Worm (Caenorhabditis elegans) whole organism, L1 larva: ENCODE data around the gene K10C8.4.

ENCODE experiments used
- ceh-82 ChIP-seq, 3 experiments: fragments of 150-350 bp in 1 of 3; sonication (generic microtip) in 2 of 3; optimal IDR thresholded peaks; 2 replicates each; lab custom pipeline; 2014 to 2017; ENCODE audit warnings: missing biosample characterization in 3 of 3, missing genetic modification characterization in 3 of 3
- efl-1 ChIP-seq, 4 experiments: fragments of 150-350 bp; optimal IDR thresholded peaks in 3 of 4; peaks in 1 of 4; 1 replicate in 1 of 4; 2 replicates in 3 of 4; lab custom pipeline; 2014; ENCODE audit warnings: missing biosample characterization in 2 of 4, missing genetic modification characterization in 2 of 4, missing genetic modification reagents in 2 of 4
- fkh-10 ChIP-seq: sonication (generic microtip); optimal IDR thresholded peaks from 2 replicates; lab custom pipeline; 2017; ENCODE audit warnings: missing biosample characterization, missing genetic modification reagents, missing genetic modification characterization
- nhr-237 ChIP-seq: fragments of 150-350 bp; optimal IDR thresholded peaks from 2 replicates; lab custom pipeline; 2014; ENCODE audit warnings: missing biosample characterization, missing genetic modification characterization
- nhr-47 ChIP-seq: sonication (generic microtip); optimal IDR thresholded peaks from 2 replicates; lab custom pipeline; 2016; ENCODE audit warnings: mild to moderate bottlenecking, missing genetic modification characterization, moderate library complexity, missing compliant biosample characterization
- tbx-2 ChIP-seq: sonication (generic microtip); optimal IDR thresholded peaks from 2 replicates; lab custom pipeline; 2016; ENCODE audit warnings: missing genetic modification characterization, missing compliant biosample characterization

ce11 chrV:12679292-12679691 is 16.8 kb upstream of the K10C8.4 start:
- TF ChIP-seq nhr-237 (tag; lab: Kevin White, UChicago) (no peak), fkh-10 (GFP tag; lab: Kevin White, UChicago) (no peak), tbx-2 (tag; lab: Kevin White, UChicago) (no peak), ceh-82 (tag; optimal IDR thresholded peaks at IDR 0.05; lab: Kevin White, UChicago) (no peak), nhr-47 (tag; lab: Kevin White, UChicago) (no peak), efl-1 (optimal IDR thresholded peaks at IDR 0.05; lab: Kevin White, UChicago) (no peak), efl-1 (GFP tag; optimal IDR thresholded peaks at IDR 0.05 in 1 of 2; lab: Kevin White, UChicago) (no peak)
